Worm (Caenorhabditis elegans): ENCODE data around the gene tba-9.

The tba-9 gene

DNA sequence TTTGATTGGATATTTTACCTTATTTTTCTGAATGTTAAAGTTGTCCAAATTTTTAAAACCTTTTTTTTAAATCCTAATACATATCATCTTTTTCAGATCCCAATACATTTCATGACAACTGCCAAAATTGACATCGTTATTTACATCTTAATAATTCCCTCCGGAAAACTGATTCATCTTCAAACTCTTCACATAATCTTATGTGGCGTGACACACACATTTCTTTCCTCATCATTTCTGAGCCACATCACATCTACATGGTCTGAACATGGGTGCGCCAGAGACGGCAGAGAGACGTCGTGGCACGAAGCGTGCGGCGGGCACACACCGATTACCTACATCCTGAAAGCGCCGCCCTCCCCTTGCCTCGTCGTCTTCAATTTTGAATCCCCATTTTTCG is at the start of gene tba-9:
Gene tba-9 (plus strand): TSS at position 301 of the 400 bp plus-strand sequence.
- TF ChIP-seq unc-62 (GFP tag; optimal IDR thresholded peaks at IDR 0.05): no peak

DNA sequence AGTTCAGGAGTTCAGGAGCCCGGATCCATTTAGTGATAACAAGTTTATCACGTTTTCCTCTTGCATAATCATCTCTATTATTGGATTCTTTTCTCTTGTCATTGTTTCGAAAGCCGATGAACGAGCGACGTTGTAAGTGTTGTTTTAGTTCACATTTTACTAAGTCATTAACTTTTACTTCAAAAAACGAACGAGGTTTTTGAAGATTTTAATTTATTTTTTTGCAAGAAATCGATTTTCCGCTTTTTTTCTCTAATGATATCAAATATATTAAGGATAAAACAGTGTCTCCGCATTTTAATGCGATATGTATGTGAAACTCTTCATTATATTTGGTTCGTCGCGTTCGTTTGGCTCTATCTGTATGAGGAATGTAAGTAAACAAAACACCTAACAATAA is 47.8 kb upstream of the tba-9 start, which contains the start of gene F28B4.1:
Gene F28B4.1 (plus strand): TSS at position 301 of the 400 bp plus-strand sequence.
- TF ChIP-seq unc-62 (GFP tag; optimal IDR thresholded peaks at IDR 0.05): no peak

DNA sequence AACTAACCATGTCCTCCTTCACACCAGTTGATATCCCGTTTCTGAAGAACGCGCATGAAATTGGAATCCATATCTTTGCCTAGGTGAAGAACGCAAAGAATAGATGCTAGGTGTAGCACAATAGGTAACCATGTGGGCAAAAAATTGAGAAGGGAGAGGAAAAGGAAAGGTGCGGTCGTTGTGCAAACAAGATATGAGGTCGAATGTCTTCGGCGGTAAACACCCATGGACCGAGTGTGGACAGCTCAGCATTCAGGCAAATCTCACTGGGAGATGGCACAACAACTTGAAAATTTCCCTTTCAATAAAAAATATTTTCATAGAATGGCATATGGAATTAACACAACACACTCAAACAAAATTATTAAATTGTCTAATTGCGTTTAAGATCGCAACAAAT is 43.1 kb upstream of the tba-9 start, which contains the start of gene F28B4.4:
Gene F28B4.4 (minus strand): TSS at position 101 of the 400 bp plus-strand sequence.
- TF ChIP-seq unc-62 (GFP tag; optimal IDR thresholded peaks at IDR 0.05): no peak

DNA sequence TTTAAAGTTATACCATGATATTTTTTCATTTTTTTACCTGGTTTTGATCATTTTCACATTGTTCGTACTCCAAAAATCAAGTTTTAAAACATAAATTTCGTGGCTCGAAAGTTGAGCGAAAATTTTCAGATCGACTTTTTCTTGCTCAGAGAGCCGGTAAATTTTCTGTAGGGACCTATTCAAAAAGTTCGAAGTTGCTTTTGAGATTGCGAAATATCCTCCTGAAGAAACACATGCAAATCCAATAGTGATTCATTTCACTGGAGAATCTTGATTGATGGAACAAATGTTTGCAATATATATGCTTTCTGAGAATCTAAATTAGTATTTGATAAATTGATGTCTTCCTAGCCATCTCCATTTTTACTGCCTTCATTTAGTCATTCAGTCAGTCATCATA is 35.9 kb upstream of the tba-9 start:
- TF ChIP-seq unc-62 (GFP tag; optimal IDR thresholded peaks at IDR 0.05): no peak

DNA sequence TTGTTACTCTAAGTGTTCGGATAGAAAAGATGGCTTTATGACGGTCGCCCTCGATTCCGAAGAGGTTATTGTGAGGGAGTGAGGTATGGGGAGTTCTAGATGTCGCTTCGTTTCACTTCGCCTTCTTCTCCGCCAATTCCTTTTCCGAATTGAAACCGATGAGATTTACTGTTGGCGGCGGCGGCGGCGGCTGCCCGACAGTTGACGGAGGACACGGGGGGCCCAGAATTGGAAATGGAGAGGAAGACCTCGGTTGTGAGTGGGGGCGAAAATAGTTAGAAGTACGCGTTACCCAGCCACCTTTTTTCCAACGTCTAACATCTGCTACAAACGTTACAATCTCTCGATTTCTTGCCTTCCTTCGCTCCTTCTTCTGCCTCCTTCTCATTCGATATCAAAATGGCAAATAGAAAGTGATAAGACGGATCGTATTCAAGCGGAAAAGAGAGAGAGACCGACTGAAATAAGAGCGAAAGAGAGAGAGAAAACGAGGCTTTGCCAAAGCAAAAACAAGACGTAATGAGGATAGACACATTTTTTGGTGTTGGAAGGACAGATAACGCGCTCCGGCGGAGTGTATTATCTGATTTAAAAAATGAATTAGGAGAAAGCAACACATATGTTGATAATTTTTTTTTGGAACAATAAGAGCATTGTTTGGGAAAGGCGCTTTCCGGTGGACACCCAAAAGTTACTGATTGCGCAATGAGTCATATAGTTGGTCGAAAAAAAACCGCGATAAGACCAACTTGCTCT is 34.4 kb upstream of the tba-9 start:
- TF ChIP-seq unc-62 (GFP tag; optimal IDR thresholded peaks at IDR 0.05): no peak

DNA sequence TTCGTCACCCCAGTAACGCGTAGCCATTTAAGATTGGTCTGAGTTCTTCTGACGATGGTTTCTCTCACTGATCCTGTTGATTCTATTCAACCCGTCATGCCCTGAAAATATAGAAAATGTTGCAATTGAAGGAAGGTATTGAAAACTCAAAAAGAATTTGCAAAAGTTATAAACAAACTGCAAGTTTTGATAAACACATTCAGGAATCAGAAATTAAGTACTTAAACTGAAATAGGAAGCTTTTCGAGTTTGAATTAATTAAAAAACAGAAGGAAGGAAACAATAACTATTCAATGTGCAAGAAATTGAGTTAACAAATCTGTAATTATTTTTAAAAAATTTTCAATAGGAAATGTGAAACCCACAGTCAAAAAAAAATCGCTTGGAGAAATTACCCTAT is 32.3 kb upstream of the tba-9 start, which contains the start of gene rgl-1:
Gene rgl-1 (minus strand): TSS at position 101 of the 400 bp plus-strand sequence.
- TF ChIP-seq unc-62 (GFP tag; optimal IDR thresholded peaks at IDR 0.05): no peak

DNA sequence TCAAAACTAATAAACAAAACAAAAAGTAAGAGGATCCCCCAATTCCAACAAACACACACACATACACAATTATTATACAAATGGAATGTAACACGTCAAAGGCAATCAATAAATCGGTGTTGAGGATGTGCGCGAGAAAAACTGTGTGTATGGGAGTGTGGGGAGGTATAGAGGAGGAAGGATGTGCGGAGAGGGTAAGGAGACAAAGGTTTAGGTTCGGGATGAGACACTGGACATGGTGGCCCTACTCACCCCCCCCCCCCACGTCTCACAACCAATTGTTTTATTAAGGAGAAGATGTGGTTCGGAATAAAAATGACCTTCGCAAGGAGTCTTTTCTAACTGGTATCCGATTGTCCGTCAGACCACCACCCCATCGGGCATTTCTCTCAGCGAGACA is 29.5 kb upstream of the tba-9 start:
- TF ChIP-seq unc-62 (GFP tag; optimal IDR thresholded peaks at IDR 0.05): no peak

DNA sequence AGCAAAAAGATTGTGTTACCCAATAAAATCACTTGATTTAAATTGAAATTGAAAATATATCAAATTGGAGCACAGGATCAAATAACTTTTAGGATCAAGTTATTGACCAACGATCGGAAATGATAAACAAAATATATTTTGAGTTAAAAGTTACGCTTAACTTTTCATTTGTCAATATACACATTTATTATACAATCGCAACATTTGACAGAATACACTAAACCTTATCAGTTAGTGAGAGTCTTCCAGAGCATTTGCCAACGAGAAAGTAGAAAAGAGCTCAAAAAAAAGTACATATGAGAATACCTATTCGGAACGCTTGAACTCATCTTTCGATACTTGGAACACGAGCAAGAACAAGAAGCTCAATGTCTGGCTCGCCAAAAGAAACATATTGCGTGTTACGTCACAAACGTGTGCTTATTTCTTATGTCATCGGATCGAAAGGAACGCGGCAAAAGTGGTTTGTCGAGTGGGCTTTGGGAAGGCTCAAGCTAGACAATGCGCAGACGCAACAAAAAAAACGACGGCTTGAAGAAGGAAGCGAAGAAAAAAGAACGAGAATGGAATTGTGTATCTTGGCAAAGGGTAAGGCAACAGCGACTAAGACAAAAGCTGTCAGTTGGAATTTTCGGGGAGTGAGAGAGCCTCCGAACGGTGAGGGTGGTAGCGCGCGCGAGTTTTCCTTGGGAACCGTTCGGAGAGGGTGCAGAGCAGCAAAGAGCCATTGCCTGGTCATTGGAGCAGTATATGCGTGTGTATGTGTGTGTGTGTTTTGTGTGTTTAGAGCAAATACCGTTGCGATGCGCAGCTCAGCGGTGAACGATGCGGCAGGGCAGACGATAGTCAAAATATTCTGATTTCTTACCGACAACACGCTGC is 26.0 kb upstream of the tba-9 start:
- no peak for TF ChIP-seq unc-62 (GFP tag; optimal IDR thresholded peaks at IDR 0.05)

DNA sequence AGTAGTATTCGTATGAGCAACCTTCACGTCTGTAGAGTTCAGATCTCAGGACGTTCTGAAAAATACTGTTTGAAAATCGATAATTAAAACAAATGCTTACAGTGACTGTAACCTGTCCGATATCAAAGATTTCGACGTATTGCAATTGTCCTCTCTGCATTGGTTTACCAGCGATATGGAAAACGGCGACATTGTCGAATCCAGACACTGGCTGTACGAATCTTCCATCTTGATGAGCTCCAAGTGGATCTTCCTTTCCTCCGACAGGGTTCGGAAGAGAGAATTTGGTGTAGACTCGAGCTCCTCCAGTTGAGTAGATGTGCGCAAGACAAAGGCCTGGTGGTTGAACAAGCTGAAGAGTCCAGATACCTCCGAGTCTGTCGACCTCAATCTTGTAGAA is 23.9 kb upstream of the tba-9 start:
- no peak for TF ChIP-seq unc-62 (GFP tag; optimal IDR thresholded peaks at IDR 0.05)

DNA sequence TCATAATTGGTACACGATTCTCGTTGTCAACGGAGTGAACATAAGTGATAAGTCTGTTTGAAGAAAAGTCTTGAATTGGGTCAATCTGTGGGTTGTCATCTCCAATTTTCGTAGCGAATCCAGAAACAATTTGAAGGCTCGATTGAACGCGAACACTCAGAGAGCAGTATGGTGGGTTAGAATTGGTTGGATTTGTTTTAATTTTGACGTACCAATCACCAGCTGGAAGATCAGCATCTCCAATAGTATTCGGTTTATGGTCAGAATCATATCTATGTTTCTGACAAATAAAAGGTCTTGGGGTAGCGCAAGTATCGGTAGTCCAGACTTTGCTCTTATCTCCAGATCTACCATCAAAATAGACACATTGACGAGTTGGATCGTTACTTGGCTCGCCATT is 22.0 kb upstream of the tba-9 start:
- TF ChIP-seq unc-62 (GFP tag; optimal IDR thresholded peaks at IDR 0.05): no peak

DNA sequence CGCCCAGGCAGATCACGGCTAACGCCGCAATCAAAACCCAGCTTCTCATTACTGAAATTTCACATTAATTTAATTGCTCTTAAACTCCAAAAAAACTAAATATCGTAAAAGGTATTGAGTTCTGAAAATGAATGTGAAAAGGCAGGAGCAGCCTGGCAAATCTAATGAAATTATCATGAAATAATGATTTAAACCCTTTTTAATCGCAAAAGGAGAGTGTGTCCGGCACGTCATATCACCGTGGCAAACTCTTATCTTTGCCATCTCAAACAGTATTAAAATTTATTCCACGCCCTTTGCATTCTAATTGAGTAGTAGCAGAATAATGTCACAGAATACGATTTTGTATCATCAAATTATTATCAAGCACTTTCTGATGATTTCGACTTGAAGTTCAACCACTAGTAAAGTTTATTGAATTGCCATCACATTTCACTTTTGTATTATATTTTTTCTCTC is 17.2 kb upstream of the tba-9 start, which contains the start of gene F28B4.3:
Gene F28B4.3 (minus strand): TSS at position 51 of the 459 bp plus-strand sequence.
- no peak for TF ChIP-seq unc-62 (GFP tag; optimal IDR thresholded peaks at IDR 0.05)

DNA sequence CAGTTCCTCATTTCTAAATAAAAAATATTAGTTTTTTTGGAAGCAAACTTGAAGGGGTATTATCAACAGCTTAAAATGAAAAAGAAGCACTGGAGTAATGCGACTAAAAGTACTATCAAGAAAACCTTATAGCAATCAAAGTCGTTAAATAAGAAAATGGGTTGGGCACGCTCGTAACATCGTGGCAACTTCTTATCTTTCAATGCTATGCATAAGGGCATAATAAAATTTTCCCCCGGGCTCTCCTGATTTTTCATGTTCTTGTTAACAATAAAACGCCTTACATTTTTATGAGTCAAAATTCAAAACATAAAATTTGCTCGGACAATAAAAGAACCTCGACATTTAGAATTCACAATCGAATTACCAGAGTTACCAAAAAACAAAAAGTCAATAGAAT is 9.0 kb upstream of the tba-9 start, which contains the start of gene irg-7:
Gene irg-7 (minus strand): TSS at position 23 of the 400 bp plus-strand sequence.
- TF ChIP-seq unc-62 (GFP tag; optimal IDR thresholded peaks at IDR 0.05): no peak

DNA sequence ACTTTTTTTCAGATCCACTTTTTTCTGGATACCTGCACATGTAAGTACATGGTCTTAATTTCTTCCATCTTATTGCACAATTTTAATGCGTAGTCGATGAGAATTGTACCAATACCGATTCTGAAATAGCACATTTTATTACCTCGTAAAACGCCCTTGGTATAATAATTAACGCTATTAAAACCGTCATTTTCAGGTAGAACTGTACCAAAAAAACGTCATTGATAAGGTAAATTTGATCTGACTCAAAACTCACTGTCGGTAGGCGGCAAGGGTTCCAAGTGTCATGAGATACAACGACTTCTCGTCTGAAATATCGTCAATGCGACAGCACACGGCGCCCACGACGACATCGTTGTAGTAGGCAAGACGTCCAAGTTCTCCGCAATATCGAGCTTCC is 8.2 kb upstream of the tba-9 start:
- no peak for TF ChIP-seq unc-62 (GFP tag; optimal IDR thresholded peaks at IDR 0.05)

DNA sequence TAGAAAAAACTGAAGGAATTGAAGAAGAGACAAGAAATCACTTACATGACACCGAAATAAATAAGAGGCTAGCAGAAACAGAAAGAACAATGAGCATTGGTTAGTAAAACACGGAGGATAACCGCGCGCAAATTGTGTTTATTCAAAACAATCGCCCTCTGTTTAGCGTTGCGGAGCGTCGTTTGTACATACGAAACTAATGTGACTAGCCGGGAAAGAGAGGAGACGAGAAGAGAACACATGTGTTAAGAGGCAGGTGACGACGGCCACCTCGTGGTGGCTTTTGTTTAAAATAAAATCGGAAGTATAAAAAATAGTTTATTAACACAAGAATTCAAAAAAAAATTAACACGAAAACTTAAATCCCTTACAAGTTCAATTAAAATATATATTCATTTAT is 6.8 kb upstream of the tba-9 start, which contains the start of gene F40F4.7:
Gene F40F4.7 (minus strand): TSS at position 122 of the 400 bp plus-strand sequence.
- TF ChIP-seq unc-62 (GFP tag; optimal IDR thresholded peaks at IDR 0.05): no peak

DNA sequence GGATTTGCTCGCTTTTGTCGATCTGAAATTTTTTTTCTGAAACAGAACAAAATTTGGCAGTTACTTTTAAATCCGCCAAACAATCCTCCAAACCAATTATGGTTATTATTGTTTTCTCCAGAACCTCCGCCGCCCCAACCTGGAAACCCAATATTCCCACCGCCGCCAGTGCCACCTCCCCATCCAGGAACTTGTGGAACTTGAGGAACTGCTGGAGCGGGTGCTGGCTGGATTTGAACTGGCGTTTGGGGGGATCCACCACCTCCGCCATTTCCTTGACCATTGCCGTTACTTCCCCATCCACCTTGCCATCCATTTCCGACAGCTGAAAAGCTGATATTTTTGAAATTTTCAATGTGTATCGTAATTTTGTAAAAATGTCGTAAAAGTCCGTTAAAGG is 4.8 kb upstream of the tba-9 start:
- TF ChIP-seq unc-62 (GFP tag; optimal IDR thresholded peaks at IDR 0.05): no peak

DNA sequence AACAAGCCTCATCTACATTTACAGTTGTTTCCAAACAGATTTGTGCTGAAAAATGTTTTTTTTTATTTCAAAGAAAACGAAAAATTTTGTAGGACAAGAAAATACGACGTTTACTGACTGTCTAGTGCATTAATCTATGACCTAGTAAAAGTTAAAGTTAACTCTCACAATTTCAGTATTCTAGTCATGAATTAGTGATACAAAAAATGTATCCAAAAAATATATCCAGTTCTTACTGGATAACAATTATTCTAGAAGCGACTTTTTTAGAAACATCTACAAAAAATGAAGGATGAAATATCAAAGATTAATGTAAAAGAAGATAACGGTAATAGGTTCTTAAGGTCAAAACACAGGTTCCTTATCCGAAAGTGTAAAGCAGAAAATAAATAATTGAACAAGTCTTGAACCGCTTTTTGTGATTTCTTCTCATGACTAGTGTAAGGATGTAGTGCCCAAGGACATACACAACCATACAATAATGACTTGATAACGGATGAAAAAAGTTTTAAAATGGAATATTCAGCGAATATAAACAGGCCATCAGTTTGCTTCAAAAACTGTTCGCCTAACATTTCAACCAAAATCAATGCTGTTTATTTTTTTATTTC is 2.0 kb upstream of the tba-9 start, which contains the start of gene pqn-37:
Gene pqn-37 (minus strand): TSS at position 51 of the 611 bp plus-strand sequence.
- TF ChIP-seq unc-62 (GFP tag; optimal IDR thresholded peaks at IDR 0.05): no peak
